Fruit fly (Drosophila melanogaster) whole organism, embryonic: ENCODE measurements around the gene CG8300.

Experiments used
- Ada2b ChIP-seq: fragments of 200-800 bp; sonication (Bioruptor generic); IDR thresholded peaks from 2 replicates; pipeline ENCODE4 v1.3.6; 2022; ENCODE audit warnings: missing biosample characterization, missing genetic modification characterization
- Asciz ChIP-seq: fragments of 200-800 bp; sonication (Bioruptor generic); optimal IDR thresholded peaks from 2 replicates; lab custom pipeline; 2017; ENCODE audit warnings: missing biosample characterization, mild to moderate bottlenecking, missing genetic modification characterization, missing genetic modification reagents
- B-H2 ChIP-seq: fragments of 200-800 bp; sonication (Bioruptor generic); optimal IDR thresholded peaks from 2 replicates; lab custom pipeline; 2018; ENCODE audit warnings: missing biosample characterization, mild to moderate bottlenecking, missing genetic modification characterization
- C15 ChIP-seq: fragments of 200-800 bp; sonication (Bioruptor generic); IDR thresholded peaks from 3 replicates; pipeline ENCODE4 v1.3.6; 2022; ENCODE audit warnings: missing biosample characterization, missing genetic modification characterization
- CG10209 ChIP-seq: fragments of 200-800 bp; sonication (Bioruptor generic); optimal IDR thresholded peaks from 3 replicates; lab custom pipeline; 2017; ENCODE audit warnings: missing biosample characterization, mild to moderate bottlenecking, missing genetic modification characterization, missing genetic modification reagents
- CG10462 ChIP-seq: fragments of 200-800 bp; sonication (Bioruptor generic); optimal IDR thresholded peaks from 2 replicates; lab custom pipeline; 2016; ENCODE audit warnings: missing biosample characterization, missing genetic modification characterization
- CG10543 ChIP-seq: fragments of 200-800 bp; sonication (Bioruptor generic); optimal IDR thresholded peaks from 3 replicates; lab custom pipeline; 2017; ENCODE audit warnings: missing biosample characterization, mild to moderate bottlenecking, missing genetic modification characterization, moderate library complexity
- CG10979 ChIP-seq: fragments of 200-800 bp; sonication (Bioruptor generic); optimal IDR thresholded peaks from 2 replicates; lab custom pipeline; 2018; ENCODE audit warnings: missing biosample characterization, mild to moderate bottlenecking, missing genetic modification characterization, moderate library complexity
- CG1233 ChIP-seq: fragments of 200-800 bp; sonication (Bioruptor generic); optimal IDR thresholded peaks from 4 replicates; lab custom pipeline; 2018; ENCODE audit warnings: missing biosample characterization, mild to moderate bottlenecking, missing genetic modification characterization
- CG14965 ChIP-seq: fragments of 200-800 bp; sonication (Bioruptor generic); optimal IDR thresholded peaks from 2 replicates; lab custom pipeline; 2016; ENCODE audit warnings: missing biosample characterization, missing genetic modification characterization, borderline replicate concordance
- CG17385 ChIP-seq: fragments of 200-800 bp; sonication (Bioruptor generic); optimal IDR thresholded peaks from 3 replicates; lab custom pipeline; 2018; ENCODE audit warnings: missing biosample characterization, mild to moderate bottlenecking, missing genetic modification characterization
- CG2202 ChIP-seq: fragments of 200-800 bp; sonication (Bioruptor generic); optimal IDR thresholded peaks from 2 replicates; lab custom pipeline; 2018; ENCODE audit warnings: missing biosample characterization, mild to moderate bottlenecking, missing genetic modification characterization
- CG3163 ChIP-seq: fragments of 200-800 bp; sonication (Bioruptor generic); optimal IDR thresholded peaks from 3 replicates; lab custom pipeline; 2016; ENCODE audit warnings: missing biosample characterization, missing genetic modification characterization
- CG3281 ChIP-seq: fragments of 200-800 bp; sonication (Bioruptor generic); optimal IDR thresholded peaks from 3 replicates; lab custom pipeline; 2017; ENCODE audit warnings: missing biosample characterization, mild to moderate bottlenecking, missing genetic modification characterization
- CG3838 ChIP-seq: fragments of 200-800 bp; sonication (Bioruptor generic); optimal IDR thresholded peaks from 3 replicates; lab custom pipeline; 2016; ENCODE audit warnings: missing biosample characterization, missing genetic modification characterization
- CG42726 ChIP-seq: fragments of 200-800 bp; sonication (Bioruptor generic); IDR thresholded peaks from 2 replicates; pipeline ENCODE4 v1.3.6; 2022; ENCODE audit warnings: missing biosample characterization, missing genetic modification characterization; ENCODE audit not compliant: partially characterized antibody
- CG5953 ChIP-seq: fragments of 200-800 bp; sonication (Bioruptor generic); IDR thresholded peaks from 2 replicates; pipeline ENCODE4 v1.3.6; 2022; ENCODE audit warnings: missing biosample characterization, missing genetic modification characterization
- CG7786 ChIP-seq: fragments of 200-800 bp; sonication (Bioruptor generic); optimal IDR thresholded peaks from 2 replicates; lab custom pipeline; 2016; ENCODE audit warnings: missing biosample characterization, missing genetic modification characterization
- CG7963 ChIP-seq: fragments of 200-800 bp; sonication (Bioruptor generic); IDR thresholded peaks from 3 replicates; pipeline ENCODE4 v1.3.6; 2022; ENCODE audit warnings: missing biosample characterization, missing genetic modification characterization; ENCODE audit not compliant: partially characterized antibody
- CG8924 ChIP-seq: fragments of 200-800 bp; optimal IDR thresholded peaks from 3 replicates; lab custom pipeline; 2019; ENCODE audit warnings: missing biosample characterization, mild to moderate bottlenecking, missing genetic modification characterization, moderate library complexity
- CG9876 ChIP-seq: fragments of 200-800 bp; sonication (Bioruptor generic); optimal IDR thresholded peaks from 2 replicates; lab custom pipeline; 2016; ENCODE audit warnings: missing biosample characterization, missing genetic modification characterization
- Chrac-16 ChIP-seq: fragments of 200-800 bp; sonication (Bioruptor generic); optimal IDR thresholded peaks from 3 replicates; lab custom pipeline; 2016; ENCODE audit warnings: missing biosample characterization, missing genetic modification characterization
- E2f2 ChIP-seq: fragments of 200-800 bp; sonication (Bioruptor generic); IDR thresholded peaks from 2 replicates; pipeline ENCODE4 v1.3.6; 2022; ENCODE audit warnings: missing biosample characterization, missing genetic modification characterization
- Eip74EF ChIP-seq, 2 experiments: fragments of 200-800 bp in 1 of 2; fragments of >200 bp in 1 of 2; sonication (Bioruptor generic) in 1 of 2; optimal IDR thresholded peaks; 2 replicates each; lab custom pipeline; 2017 to 2019; ENCODE audit warnings: missing biosample characterization in 2 of 2, missing genetic modification characterization in 2 of 2, mild to moderate bottlenecking in 1 of 2, moderate library complexity in 1 of 2
- Ets97D ChIP-seq: fragments of 200-800 bp; sonication (Bioruptor generic); optimal IDR thresholded peaks from 3 replicates; lab custom pipeline; 2016; ENCODE audit warnings: missing biosample characterization, missing genetic modification characterization
- GATAe ChIP-seq: fragments of 200-800 bp; sonication (Bioruptor generic); conservative IDR thresholded peaks from 2 replicates; pipeline ENCODE4 v1.3.6; 2022; ENCODE audit warnings: missing biosample characterization, missing genetic modification characterization
- H15 ChIP-seq: fragments of 200-800 bp; sonication (Bioruptor generic); IDR thresholded peaks from 3 replicates; pipeline ENCODE4 v1.3.6; 2022; ENCODE audit warnings: missing biosample characterization, missing genetic modification characterization
- Hr39 ChIP-seq: fragments of >200 bp; optimal IDR thresholded peaks from 2 replicates; lab custom pipeline; 2017
- Nf-YC ChIP-seq: fragments of 200-800 bp; optimal IDR thresholded peaks from 3 replicates; lab custom pipeline; 2019; ENCODE audit warnings: missing biosample characterization, mild to moderate bottlenecking, missing genetic modification characterization, moderate library complexity
- Optix ChIP-seq: fragments of 200-800 bp; sonication (Bioruptor generic); IDR thresholded peaks from 3 replicates; pipeline ENCODE4 v1.3.6; 2022; ENCODE audit warnings: missing biosample characterization, missing genetic modification characterization
- Poxn ChIP-seq: fragments of 200-800 bp; sonication (Bioruptor generic); IDR thresholded peaks from 2 replicates; pipeline ENCODE4 v1.3.6; 2022; ENCODE audit warnings: missing biosample characterization, missing genetic modification characterization
- YL-1 ChIP-seq: fragments of 200-800 bp; sonication (Bioruptor generic); optimal IDR thresholded peaks from 3 replicates; lab custom pipeline; 2017; ENCODE audit warnings: missing biosample characterization, mild to moderate bottlenecking, missing genetic modification characterization
- dati ChIP-seq: fragments of 200-800 bp; sonication (Bioruptor generic); IDR thresholded peaks from 2 replicates; pipeline ENCODE4 v1.3.6; 2022; ENCODE audit warnings: missing biosample characterization, missing genetic modification characterization
- gfzf ChIP-seq: fragments of 200-800 bp; sonication (Bioruptor generic); optimal IDR thresholded peaks from 2 replicates; lab custom pipeline; 2016; ENCODE audit warnings: missing biosample characterization, mild to moderate bottlenecking, missing genetic modification characterization, moderate library complexity
- h ChIP-seq: fragments of >200 bp; optimal IDR thresholded peaks from 2 replicates; lab custom pipeline; 2017
- kni ChIP-seq: fragments of 200-800 bp; sonication (Bioruptor generic); optimal IDR thresholded peaks from 3 replicates; lab custom pipeline; 2017; ENCODE audit warnings: mild to moderate bottlenecking, missing biosample characterization, missing genetic modification reagents, missing genetic modification characterization
- knrl ChIP-seq: fragments of 200-800 bp; sonication (Bioruptor generic); IDR thresholded peaks from 3 replicates; pipeline ENCODE4 v1.3.6; 2022; ENCODE audit warnings: missing biosample characterization, missing genetic modification characterization; ENCODE audit not compliant: partially characterized antibody
- lov ChIP-seq, 2 experiments: fragments of 200-800 bp in 1 of 2; fragments of >200 bp in 1 of 2; sonication (Bioruptor generic) in 1 of 2; IDR thresholded peaks in 1 of 2; optimal IDR thresholded peaks in 1 of 2; 2 replicates in 1 of 2; 3 replicates in 1 of 2; pipeline versions ENCODE4 v1.3.6 to Lab custom; 2017 to 2022; ENCODE audit warnings: missing biosample characterization in 1 of 2, missing genetic modification characterization in 1 of 2
- nau ChIP-seq: fragments of 200-800 bp; sonication (Bioruptor generic); optimal IDR thresholded peaks from 3 replicates; lab custom pipeline; 2017; ENCODE audit warnings: missing biosample characterization, mild to moderate bottlenecking, missing genetic modification characterization, missing genetic modification reagents
- nmo ChIP-seq: fragments of 200-800 bp; sonication (Bioruptor generic); optimal IDR thresholded peaks from 2 replicates; lab custom pipeline; 2018; ENCODE audit warnings: missing biosample characterization, mild to moderate bottlenecking, missing genetic modification characterization, moderate library complexity
- phol ChIP-seq: fragments of 200-800 bp; sonication (Bioruptor generic); optimal IDR thresholded peaks from 3 replicates; lab custom pipeline; 2018; ENCODE audit warnings: missing biosample characterization, mild to moderate bottlenecking, missing genetic modification characterization, moderate library complexity
- schlank ChIP-seq: fragments of 200-800 bp; sonication (Bioruptor generic); optimal IDR thresholded peaks from 2 replicates; lab custom pipeline; 2018; ENCODE audit warnings: missing biosample characterization, mild to moderate bottlenecking, missing genetic modification characterization
- sd ChIP-seq: fragments of 200-800 bp; sonication (Bioruptor generic); optimal IDR thresholded peaks from 3 replicates; lab custom pipeline; 2018; ENCODE audit warnings: missing biosample characterization, mild to moderate bottlenecking, missing genetic modification characterization, moderate library complexity
- sens ChIP-seq: fragments of 200-800 bp; sonication (Bioruptor generic); peaks from one replicate; lab custom pipeline; 2016; ENCODE audit warnings: missing biosample characterization, missing genetic modification characterization
- seq ChIP-seq: fragments of 200-800 bp; sonication (Bioruptor generic); IDR thresholded peaks from 2 replicates; pipeline ENCODE4 v1.3.6; 2022; ENCODE audit warnings: missing biosample characterization, missing genetic modification characterization
- slou ChIP-seq: fragments of 200-800 bp; sonication (Bioruptor generic); optimal IDR thresholded peaks from 3 replicates; lab custom pipeline; 2016; ENCODE audit warnings: missing biosample characterization, missing genetic modification characterization
- ssp ChIP-seq: fragments of 200-800 bp; sonication (Bioruptor generic); IDR thresholded peaks from 2 replicates; pipeline ENCODE4 v1.3.6; 2022; ENCODE audit warnings: missing biosample characterization, missing genetic modification characterization
- tx ChIP-seq: fragments of 200-800 bp; sonication (Bioruptor generic); optimal IDR thresholded peaks from 2 replicates; lab custom pipeline; 2016; ENCODE audit warnings: missing biosample characterization, missing genetic modification characterization
- unpg ChIP-seq: fragments of 200-800 bp; sonication (Bioruptor generic); optimal IDR thresholded peaks from 3 replicates; lab custom pipeline; 2018; ENCODE audit warnings: missing biosample characterization, mild to moderate bottlenecking, missing genetic modification characterization, moderate library complexity
- yki ChIP-seq: fragments of >200 bp; optimal IDR thresholded peaks from 3 replicates; lab custom pipeline; 2018

Gene CG8300

dm6 chrX:7109793-7110606 is 5.3 kb downstream of the CG8300 start, which contains the start of gene fz4 (continued):
- TF ChIP-seq ssp (GFP tag; lab: Robert Waterston, UW) (no peak), nmo (GFP tag; lab: Kevin White, UChicago) (peak; percentile 30), CG7963 (GFP tag; lab: Robert Waterston, UW) (peak; percentile 72), lov (optimal IDR thresholded peaks at IDR 0.05; lab: Kevin White, UChicago) (no peak), lov (GFP tag; IDR thresholded peaks at IDR 0.05; lab: Robert Waterston, UW) (no peak), sens (GFP tag; lab: Kevin White, UChicago) (peak; percentile 27), CG42726 (GFP tag; lab: Robert Waterston, UW) (peak; percentile 80), H15 (GFP tag; lab: Robert Waterston, UW) (no peak), unpg (GFP tag; lab: Kevin White, UChicago) (no peak), CG1233 (GFP tag; lab: Kevin White, UChicago) (no peak), CG3838 (no peak), kni (GFP tag; lab: Kevin White, UChicago) (peak; percentile 9), CG8924 (tag; lab: Kevin White, UChicago) (peak; percentile 27), seq (GFP tag; lab: Robert Waterston, UW) (no peak), tx (GFP tag; lab: Kevin White, UChicago) (no peak), Nf-YC (tag; lab: Kevin White, UChicago) (peak; percentile 4), CG7786 (no peak), B-H2 (GFP tag; lab: Kevin White, UChicago) (no peak), nau (GFP tag; lab: Kevin White, UChicago) (no peak), slou (GFP tag; lab: Kevin White, UChicago) (no peak), CG17385 (peak; percentile 43), CG5953 (GFP tag; lab: Robert Waterston, UW) (no peak), h (no peak), gfzf (GFP tag; lab: Kevin White, UChicago) (peak; percentile 63), schlank (tag; lab: Kevin White, UChicago) (no peak), Hr39 (lab: Kevin White, UChicago) (no peak), Ada2b (GFP tag; lab: Robert Waterston, UW) (no peak), CG10543 (no peak), knrl (GFP tag; lab: Robert Waterston, UW) (peak; percentile 76), CG9876 (GFP tag; lab: Kevin White, UChicago) (no peak), Asciz (no peak), dati (GFP tag; lab: Robert Waterston, UW) (no peak), Ets97D (GFP tag; lab: Kevin White, UChicago) (peak; percentile 73), YL-1 (GFP tag; lab: Kevin White, UChicago) (peak; percentile 76), CG10462 (GFP tag; lab: Kevin White, UChicago) (no peak), CG3163 (GFP tag; lab: Kevin White, UChicago) (no peak), phol (tag; lab: Kevin White, UChicago) (no peak), CG3281 (no peak), Eip74EF (GFP tag; optimal IDR thresholded peaks at IDR 0.05; lab: Kevin White, UChicago) (no peak), CG2202 (tag; lab: Kevin White, UChicago) (no peak), sd (tag; lab: Kevin White, UChicago) (no peak), C15 (GFP tag; lab: Robert Waterston, UW) (no peak), Chrac-16 (no peak), CG10209 (GFP tag; lab: Kevin White, UChicago) (no peak), yki (no peak), CG10979 (no peak), Poxn (GFP tag; lab: Robert Waterston, UW) (no peak), GATAe (peak; percentile 64; the same call in 1 of the 2 replicates), E2f2 (GFP tag; lab: Robert Waterston, UW) (peak; percentile 96), CG14965 (GFP tag; lab: Kevin White, UChicago) (no peak), Optix (GFP tag; lab: Robert Waterston, UW) (no peak)
